Fruit fly (Drosophila melanogaster): ENCODE data around the gene CG18542.
"Not testable (repeated sequence)": the region's sequence is repeated elsewhere in the genome, so short reads cannot be mapped to it uniquely, and the experiment has no call there.

The CG18542 gene

dm6 chr3R:9684125-9684524 is 1.4 kb upstream of the CG18542 start, which contains the start of gene CG9444:
Gene CG9444 (minus strand): TSS chr3R:9684264.
- no peak for TF ChIP-seq HLH106 (tag; optimal IDR thresholded peaks at IDR 0.05)
- TF ChIP-seq Rel (GFP tag; optimal IDR thresholded peaks at IDR 0.05) = no peak
- TF ChIP-seq Rel (tag; optimal IDR thresholded peaks at IDR 0.05) = peak; percentile 79
- no peak for TF ChIP-seq Hr83 (GFP tag; optimal IDR thresholded peaks at IDR 0.05; ENCODE audit: poor library complexity, severe bottlenecking)
- no peak for TF ChIP-seq lola (GFP tag; optimal IDR thresholded peaks at IDR 0.05)

- TF ChIP-seq dmrt93B (GFP tag; optimal IDR thresholded peaks at IDR 0.05); ey (GFP tag; optimal IDR thresholded peaks at IDR 0.05); Hr83 (GFP tag; optimal IDR thresholded peaks at IDR 0.05; ENCODE audit: poor library complexity, severe bottlenecking): not testable (repeated sequence)
These were observed 7.1 kb downstream of the CG18542 start, which contains the start of the genes Unc-115b, p24-2 and CG32939 for dm6 chr3R:9692675-9693129. Gene Unc-115b (minus strand): TSS chr3R:9692775. Gene p24-2 (minus strand): TSS chr3R:9692794. Gene CG32939 (plus strand): TSS chr3R:9693079.

- TF ChIP-seq Hnf4 (GFP tag; optimal IDR thresholded peaks at IDR 0.05) (no peak), Mio (GFP tag; optimal IDR thresholded peaks at IDR 0.05) (no peak), ey (GFP tag; optimal IDR thresholded peaks at IDR 0.05) (no peak), Sp1 (GFP tag; optimal IDR thresholded peaks at IDR 0.05) (no peak), brk (GFP tag; optimal IDR thresholded peaks at IDR 0.05) (no peak), CG9705 (GFP tag; optimal IDR thresholded peaks at IDR 0.05) (no peak), dl (GFP tag; optimal IDR thresholded peaks at IDR 0.05; ENCODE audit: insufficient read depth in 1 of 2, partially characterized antibody in 2 of 2) (no peak), OdsH (GFP tag; optimal IDR thresholded peaks at IDR 0.05) (no peak), Hr78 (GFP tag; optimal IDR thresholded peaks at IDR 0.05) (no peak)
These were observed 9.4 kb downstream of the CG18542 start for dm6 chr3R:9694999-9695398.

- TF ChIP-seq Mio (GFP tag; optimal IDR thresholded peaks at IDR 0.05) (no peak), Rel (GFP tag; optimal IDR thresholded peaks at IDR 0.05) (no peak), Rel (tag; optimal IDR thresholded peaks at IDR 0.05) (peak; percentile 96), GATAd (GFP tag; optimal IDR thresholded peaks at IDR 0.05) (no peak), foxo (GFP tag; optimal IDR thresholded peaks at IDR 0.05) (no peak)
These were observed 15.0 kb downstream of the CG18542 start for dm6 chr3R:9700513-9700912.

DNA sequence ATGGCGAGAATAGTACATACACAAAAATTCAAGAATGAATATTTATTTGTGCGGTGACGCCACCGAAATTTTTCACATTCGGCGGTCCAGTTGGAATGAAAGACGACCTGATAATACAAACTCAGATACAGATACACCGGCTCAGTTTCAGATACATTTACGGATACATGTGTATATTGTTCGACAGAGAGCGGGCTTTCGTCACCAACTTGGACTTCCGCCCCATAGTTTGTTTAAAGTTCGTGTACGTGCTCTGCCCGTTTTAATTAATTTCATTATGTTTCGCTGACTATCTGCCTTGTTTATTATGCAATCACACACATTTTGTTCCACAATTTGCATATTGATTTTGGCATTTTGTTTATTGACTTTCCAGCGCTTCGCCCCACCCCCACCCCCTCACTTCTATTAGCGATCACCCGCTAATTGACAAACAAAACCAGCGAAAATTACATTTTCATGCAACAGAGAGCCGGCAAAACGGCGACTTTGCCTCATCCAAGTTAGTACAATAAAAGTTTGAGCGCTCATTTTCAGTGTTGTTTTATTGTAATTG is 15.7 kb downstream of the CG18542 start:
- peak; percentile 1 for TF ChIP-seq Jra (GFP tag; optimal IDR thresholded peaks at IDR 0.05)
- TF ChIP-seq HLH106 (tag; optimal IDR thresholded peaks at IDR 0.05) = peak; percentile 22
- TF ChIP-seq woc (GFP tag; optimal IDR thresholded peaks at IDR 0.05) = no peak
- TF ChIP-seq Sp1 (GFP tag; optimal IDR thresholded peaks at IDR 0.05) = peak; percentile 5
- peak; percentile 56 for TF ChIP-seq OdsH (GFP tag; optimal IDR thresholded peaks at IDR 0.05)
- TF ChIP-seq h (GFP tag; optimal IDR thresholded peaks at IDR 0.05) = peak; percentile 42
- peak in 1 of 2 experiments; percentile 7 for TF ChIP-seq foxo (GFP tag; optimal IDR thresholded peaks at IDR 0.05)
- peak; percentile 62 for TF ChIP-seq rgr (GFP tag; optimal IDR thresholded peaks at IDR 0.05)
- TF ChIP-seq Hr83 (GFP tag; optimal IDR thresholded peaks at IDR 0.05; ENCODE audit: poor library complexity, severe bottlenecking) = peak; percentile 23
- no peak for TF ChIP-seq CrebA (GFP tag; optimal IDR thresholded peaks at IDR 0.05; ENCODE audit: borderline replicate concordance)
- no peak for TF ChIP-seq lola (GFP tag; optimal IDR thresholded peaks at IDR 0.05)
- no peak for TF ChIP-seq Vsx2 (GFP tag; optimal IDR thresholded peaks at IDR 0.05; ENCODE audit: partially characterized antibody)
- TF ChIP-seq dmrt93B (GFP tag; optimal IDR thresholded peaks at IDR 0.05) = peak; percentile 3

dm6 chr3R:9701897-9702296 is 16.3 kb downstream of the CG18542 start:
- TF ChIP-seq sage (GFP tag; optimal IDR thresholded peaks at IDR 0.05) (peak; percentile 22), rgr (GFP tag; optimal IDR thresholded peaks at IDR 0.05) (peak; percentile 23), brk (GFP tag; optimal IDR thresholded peaks at IDR 0.05) (no peak), pan (optimal IDR thresholded peaks at IDR 0.05) (no peak)

- TF ChIP-seq GATAd (GFP tag; optimal IDR thresholded peaks at IDR 0.05) = peak; percentile 16
- TF ChIP-seq Hnf4 (GFP tag; optimal IDR thresholded peaks at IDR 0.05) = peak; percentile 67
- no peak for TF ChIP-seq Hr78 (GFP tag; optimal IDR thresholded peaks at IDR 0.05)
- peak; percentile 37 for TF ChIP-seq br (GFP tag; optimal IDR thresholded peaks at IDR 0.05)
- TF ChIP-seq ey (GFP tag; optimal IDR thresholded peaks at IDR 0.05) = peak; percentile 67
- no peak for TF ChIP-seq brk (GFP tag; optimal IDR thresholded peaks at IDR 0.05)
- TF ChIP-seq Hr83 (GFP tag; optimal IDR thresholded peaks at IDR 0.05; ENCODE audit: poor library complexity, severe bottlenecking) = no peak
- peak; percentile 38 for TF ChIP-seq HLH106 (tag; optimal IDR thresholded peaks at IDR 0.05)
- peak; percentile 32 for TF ChIP-seq psq (GFP tag; optimal IDR thresholded peaks at IDR 0.05)
- peak; percentile 22 for TF ChIP-seq Sp1 (GFP tag; optimal IDR thresholded peaks at IDR 0.05)
- no peak for TF ChIP-seq dmrt93B (GFP tag; optimal IDR thresholded peaks at IDR 0.05)
- TF ChIP-seq sage (GFP tag; optimal IDR thresholded peaks at IDR 0.05) = no peak
- TF ChIP-seq Vsx2 (GFP tag; optimal IDR thresholded peaks at IDR 0.05; ENCODE audit: partially characterized antibody) = no peak
- no peak for TF ChIP-seq jim (GFP tag; optimal IDR thresholded peaks at IDR 0.05)
- no peak for TF ChIP-seq CrebA (GFP tag; optimal IDR thresholded peaks at IDR 0.05; ENCODE audit: borderline replicate concordance)
- TF ChIP-seq h (GFP tag; optimal IDR thresholded peaks at IDR 0.05) = peak; percentile 74
- no peak for TF ChIP-seq Mio (GFP tag; optimal IDR thresholded peaks at IDR 0.05)
- peak; percentile 39 for TF ChIP-seq dsf (GFP tag; optimal IDR thresholded peaks at IDR 0.05; ENCODE audit: borderline replicate concordance)
- no peak for TF ChIP-seq Dif (GFP tag; optimal IDR thresholded peaks at IDR 0.05; ENCODE audit: partially characterized antibody)
- no peak for TF ChIP-seq tai (GFP tag; optimal IDR thresholded peaks at IDR 0.05)
- TF ChIP-seq CG32264 (GFP tag; optimal IDR thresholded peaks at IDR 0.05) = no peak
- TF ChIP-seq lola (GFP tag; optimal IDR thresholded peaks at IDR 0.05) = no peak
- TF ChIP-seq foxo (GFP tag; optimal IDR thresholded peaks at IDR 0.05) = peak in 1 of 2 experiments; percentile 65
- no peak for TF ChIP-seq pan (optimal IDR thresholded peaks at IDR 0.05)
- TF ChIP-seq woc (GFP tag; optimal IDR thresholded peaks at IDR 0.05) = peak; percentile 9
These were observed 17.0 kb downstream of the CG18542 start for dm6 chr3R:9702567-9702966.

Measured in whole organism, wandering third instar larva.